Fruit fly (Drosophila melanogaster) whole organism, embryonic: Measurements from ENCODE around the gene form3.

Experiments used
- ATbp ChIP-seq: fragments of 200-800 bp; sonication (Bioruptor generic); optimal IDR thresholded peaks from 2 replicates; lab custom pipeline; 2017; ENCODE audit warnings: missing biosample characterization, mild to moderate bottlenecking, missing genetic modification characterization, missing genetic modification reagents
- Atf-2 ChIP-seq: fragments of 200-800 bp; sonication (Bioruptor generic); optimal IDR thresholded peaks from 2 replicates; lab custom pipeline; 2016; ENCODE audit warnings: missing biosample characterization, missing genetic modification characterization
- Bteb2 ChIP-seq: fragments of 200-800 bp; sonication (Bioruptor generic); optimal IDR thresholded peaks from 2 replicates; lab custom pipeline; 2016; ENCODE audit warnings: missing biosample characterization, missing genetic modification characterization
- CG10274 ChIP-seq: fragments of 200-800 bp; sonication (Bioruptor generic); optimal IDR thresholded peaks from 3 replicates; lab custom pipeline; 2017; ENCODE audit warnings: missing biosample characterization, mild to moderate bottlenecking, missing genetic modification characterization
- CG11504 ChIP-seq: fragments of 200-800 bp; sonication (Bioruptor generic); optimal IDR thresholded peaks from 3 replicates; lab custom pipeline; 2019; ENCODE audit warnings: missing biosample characterization, mild to moderate bottlenecking, missing genetic modification characterization, moderate library complexity
- CG12219 ChIP-seq: fragments of 200-800 bp; sonication (Bioruptor generic); optimal IDR thresholded peaks from 3 replicates; lab custom pipeline; 2018; ENCODE audit warnings: missing biosample characterization, mild to moderate bottlenecking, missing genetic modification characterization
- CG12236 ChIP-seq: fragments of 200-800 bp; sonication (Bioruptor generic); optimal IDR thresholded peaks from 2 replicates; lab custom pipeline; 2016; ENCODE audit warnings: missing biosample characterization, missing genetic modification characterization
- CG1233 ChIP-seq: fragments of 200-800 bp; sonication (Bioruptor generic); optimal IDR thresholded peaks from 4 replicates; lab custom pipeline; 2018; ENCODE audit warnings: missing biosample characterization, mild to moderate bottlenecking, missing genetic modification characterization
- CG12769 ChIP-seq: fragments of 200-800 bp; sonication (Bioruptor generic); optimal IDR thresholded peaks from 2 replicates; lab custom pipeline; 2019; ENCODE audit warnings: missing biosample characterization, mild to moderate bottlenecking, missing genetic modification characterization, moderate library complexity
- CG14860 ChIP-seq: fragments of 200-800 bp; sonication (Bioruptor generic); IDR thresholded peaks from 3 replicates; pipeline ENCODE4 v1.3.6; 2022; ENCODE audit warnings: missing biosample characterization, missing genetic modification characterization; ENCODE audit not compliant: partially characterized antibody
- CG17359 ChIP-seq: fragments of 200-800 bp; sonication (Bioruptor generic); optimal IDR thresholded peaks from 3 replicates; lab custom pipeline; 2018; ENCODE audit warnings: missing biosample characterization, mild to moderate bottlenecking, missing genetic modification characterization, moderate library complexity
- CG18476 ChIP-seq: fragments of 200-800 bp; sonication (Bioruptor generic); optimal IDR thresholded peaks from 2 replicates; lab custom pipeline; 2016; ENCODE audit warnings: missing biosample characterization, mild to moderate bottlenecking, missing genetic modification characterization
- CG2889 ChIP-seq: fragments of 200-800 bp; sonication (Bioruptor generic); IDR thresholded peaks from 3 replicates; pipeline ENCODE4 v1.3.6; 2022; ENCODE audit warnings: missing biosample characterization, missing genetic modification characterization
- CG32767 ChIP-seq: fragments of 200-800 bp; sonication (Bioruptor generic); IDR thresholded peaks from 2 replicates; pipeline ENCODE4 v1.3.6; 2022; ENCODE audit warnings: missing biosample characterization, missing genetic modification characterization
- CG3407 ChIP-seq: fragments of 200-800 bp; sonication (Bioruptor generic); optimal IDR thresholded peaks from 2 replicates; lab custom pipeline; 2018; ENCODE audit warnings: missing biosample characterization, mild to moderate bottlenecking, missing genetic modification characterization
- CG34422 ChIP-seq: fragments of 200-800 bp; sonication (Bioruptor generic); IDR thresholded peaks from 3 replicates; pipeline ENCODE4 v1.3.6; 2022; ENCODE audit warnings: missing biosample characterization, missing genetic modification characterization
- CG4404 ChIP-seq: fragments of 200-800 bp; sonication (Bioruptor generic); IDR thresholded peaks from 2 replicates; pipeline ENCODE4 v1.3.6; 2022; ENCODE audit warnings: missing biosample characterization, missing genetic modification characterization
- CG5180 ChIP-seq: fragments of 200-800 bp; sonication (Bioruptor generic); optimal IDR thresholded peaks from 3 replicates; lab custom pipeline; 2017; ENCODE audit warnings: missing biosample characterization, missing genetic modification characterization, mild to moderate bottlenecking, moderate library complexity, missing genetic modification reagents
- CG6683 ChIP-seq: fragments of 200-800 bp; sonication (Bioruptor generic); optimal IDR thresholded peaks from 2 replicates; lab custom pipeline; 2017; ENCODE audit warnings: missing biosample characterization, mild to moderate bottlenecking, missing genetic modification characterization, missing genetic modification reagents
- CG7556 ChIP-seq: fragments of 200-800 bp; sonication (Bioruptor generic); optimal IDR thresholded peaks from 2 replicates; lab custom pipeline; 2017; ENCODE audit warnings: missing biosample characterization, mild to moderate bottlenecking, missing genetic modification characterization
- CG8478 ChIP-seq: fragments of >200 bp; optimal IDR thresholded peaks from 2 replicates; lab custom pipeline; 2018
- CG9876 ChIP-seq: fragments of 200-800 bp; sonication (Bioruptor generic); optimal IDR thresholded peaks from 2 replicates; lab custom pipeline; 2016; ENCODE audit warnings: missing biosample characterization, missing genetic modification characterization
- CTCF ChIP-seq: fragments of 200-800 bp; sonication (Bioruptor generic); optimal IDR thresholded peaks from 2 replicates; lab custom pipeline; 2017; ENCODE audit warnings: missing biosample characterization, mild to moderate bottlenecking, missing genetic modification characterization, moderate library complexity
- Dp ChIP-seq: fragments of 200-800 bp; sonication (Bioruptor generic); optimal IDR thresholded peaks from 2 replicates; lab custom pipeline; 2018; ENCODE audit warnings: missing biosample characterization, mild to moderate bottlenecking, missing genetic modification characterization, moderate library complexity
- Drgx ChIP-seq: fragments of 200-800 bp; sonication (Bioruptor generic); IDR thresholded peaks from 2 replicates; pipeline ENCODE4 v1.3.6; 2022; ENCODE audit warnings: missing biosample characterization, missing genetic modification characterization
- HmgD ChIP-seq: fragments of 200-800 bp; sonication (Bioruptor generic); optimal IDR thresholded peaks from 3 replicates; lab custom pipeline; 2016; ENCODE audit warnings: missing biosample characterization, missing genetic modification characterization
- Hr51 ChIP-seq, 2 experiments: fragments of 200-800 bp; sonication (Bioruptor generic); optimal IDR thresholded peaks; 2 replicates in 1 of 2; 3 replicates in 1 of 2; lab custom pipeline; 2016 to 2018; ENCODE audit warnings: missing biosample characterization in 2 of 2, missing genetic modification characterization in 2 of 2, mild to moderate bottlenecking in 1 of 2, moderate library complexity in 1 of 2
- Hr78 ChIP-seq, 2 experiments: fragments of 200-800 bp in 1 of 2; fragments of >200 bp in 1 of 2; sonication (Bioruptor generic) in 1 of 2; optimal IDR thresholded peaks; 2 replicates each; lab custom pipeline; 2017 to 2019; ENCODE audit warnings: missing biosample characterization in 2 of 2, missing genetic modification characterization in 2 of 2, mild to moderate bottlenecking in 1 of 2, moderate library complexity in 1 of 2
- NC2β ChIP-seq: fragments of 200-800 bp; sonication (Bioruptor generic); optimal IDR thresholded peaks from 2 replicates; lab custom pipeline; 2016; ENCODE audit warnings: missing biosample characterization, missing genetic modification characterization
- Trl ChIP-seq, 3 experiments: fragments of >200 bp in 2 of 3; fragments of 200-800 bp in 1 of 3; sonication (Bioruptor generic) in 1 of 3; optimal IDR thresholded peaks; 2 replicates in 1 of 3; 3 replicates in 2 of 3; lab custom pipeline; 2016 to 2017; ENCODE audit warnings: missing biosample characterization in 1 of 3, missing genetic modification characterization in 1 of 3
- amos ChIP-seq: fragments of 200-800 bp; sonication (Bioruptor generic); IDR thresholded peaks from 2 replicates; pipeline ENCODE4 v1.3.6; 2022; ENCODE audit warnings: missing biosample characterization, missing genetic modification characterization; ENCODE audit not compliant: partially characterized antibody
- chn ChIP-seq: fragments of 200-800 bp; sonication (Bioruptor generic); optimal IDR thresholded peaks from 2 replicates; lab custom pipeline; 2016; ENCODE audit warnings: missing biosample characterization, missing genetic modification characterization
- eve ChIP-seq, 2 experiments: fragments of >200 bp; optimal IDR thresholded peaks; 2 replicates each; lab custom pipeline; 2017; ENCODE audit warnings: missing biosample characterization in 2 of 2, missing genetic modification characterization in 2 of 2
- exex ChIP-seq: fragments of 200-800 bp; sonication (Bioruptor generic); optimal IDR thresholded peaks from 4 replicates; lab custom pipeline; 2018; ENCODE audit warnings: missing biosample characterization, mild to moderate bottlenecking, missing genetic modification characterization, moderate library complexity
- fru ChIP-seq: fragments of >200 bp; optimal IDR thresholded peaks from 2 replicates; lab custom pipeline; 2017
- gem ChIP-seq: fragments of 200-800 bp; sonication (Bioruptor generic); optimal IDR thresholded peaks from 2 replicates; lab custom pipeline; 2019; ENCODE audit warnings: missing biosample characterization, mild to moderate bottlenecking, missing genetic modification characterization, moderate library complexity
- gro ChIP-seq: fragments of 200-800 bp; sonication (Bioruptor generic); optimal IDR thresholded peaks from 2 replicates; lab custom pipeline; 2016; ENCODE audit warnings: missing biosample characterization, missing genetic modification characterization
- insv ChIP-seq, 2 experiments: fragments of 200-800 bp; sonication (Bioruptor generic); optimal IDR thresholded peaks; 3 replicates each; lab custom pipeline; 2016 to 2018; ENCODE audit warnings: missing biosample characterization in 2 of 2, missing genetic modification characterization in 2 of 2
- jing ChIP-seq: fragments of 200-800 bp; sonication (Bioruptor generic); optimal IDR thresholded peaks from 2 replicates; lab custom pipeline; 2018; ENCODE audit warnings: missing biosample characterization, mild to moderate bottlenecking, missing genetic modification characterization
- knrl ChIP-seq: fragments of 200-800 bp; sonication (Bioruptor generic); IDR thresholded peaks from 3 replicates; pipeline ENCODE4 v1.3.6; 2022; ENCODE audit warnings: missing biosample characterization, missing genetic modification characterization; ENCODE audit not compliant: partially characterized antibody
- maf-S ChIP-seq: fragments of 200-800 bp; sonication (Bioruptor generic); optimal IDR thresholded peaks from 2 replicates; lab custom pipeline; 2016; ENCODE audit warnings: missing biosample characterization, missing genetic modification characterization
- nmo ChIP-seq: fragments of 200-800 bp; sonication (Bioruptor generic); optimal IDR thresholded peaks from 2 replicates; lab custom pipeline; 2018; ENCODE audit warnings: missing biosample characterization, mild to moderate bottlenecking, missing genetic modification characterization, moderate library complexity
- odd ChIP-seq: fragments of 200-800 bp; sonication (Bioruptor generic); optimal IDR thresholded peaks from 2 replicates; lab custom pipeline; 2017; ENCODE audit warnings: missing biosample characterization, mild to moderate bottlenecking, missing genetic modification characterization
- p53 ChIP-seq: fragments of 200-800 bp; sonication (Bioruptor generic); optimal IDR thresholded peaks from 2 replicates; lab custom pipeline; 2016; ENCODE audit warnings: missing biosample characterization, missing genetic modification characterization
- pum ChIP-seq: fragments of 200-800 bp; sonication (Bioruptor generic); optimal IDR thresholded peaks from 2 replicates; lab custom pipeline; 2016; ENCODE audit warnings: missing biosample characterization, missing genetic modification characterization
- repo ChIP-seq: fragments of 200-800 bp; sonication (Bioruptor generic); optimal IDR thresholded peaks from 2 replicates; lab custom pipeline; 2016; ENCODE audit warnings: missing biosample characterization, missing genetic modification characterization
- row ChIP-seq: fragments of 200-800 bp; sonication (Bioruptor generic); IDR thresholded peaks from 3 replicates; pipeline ENCODE4 v1.3.6; 2022; ENCODE audit warnings: missing biosample characterization, missing genetic modification characterization
- shn ChIP-seq: fragments of 200-800 bp; sonication (Bioruptor generic); optimal IDR thresholded peaks from 3 replicates; lab custom pipeline; 2016; ENCODE audit warnings: missing biosample characterization, missing genetic modification characterization
- sisA ChIP-seq: fragments of 200-800 bp; sonication (Bioruptor generic); IDR thresholded peaks from 2 replicates; pipeline ENCODE4 v1.3.6; 2022; ENCODE audit warnings: missing biosample characterization, missing genetic modification characterization
- usp ChIP-seq: fragments of >200 bp; optimal IDR thresholded peaks from 2 replicates; lab custom pipeline; 2017; ENCODE audit warnings: missing biosample characterization, missing genetic modification characterization
- zen2 ChIP-seq: fragments of 200-800 bp; sonication (Bioruptor generic); IDR thresholded peaks from 3 replicates; pipeline ENCODE4 v1.3.6; 2022; ENCODE audit warnings: missing biosample characterization, missing genetic modification characterization; ENCODE audit not compliant: partially characterized antibody

form3 gene

dm6 chr3L:7090764-7091163, 3.9 kb upstream of the form3 start (continued):
- TF ChIP-seq CG3407 (GFP tag; lab: Kevin White, UChicago): no peak
- peak; percentile 50 for TF ChIP-seq CG12769 (tag; lab: Kevin White, UChicago)
- peak; percentile 33 for TF ChIP-seq CG1233 (GFP tag; lab: Kevin White, UChicago)
- TF ChIP-seq Trl (optimal IDR thresholded peaks at IDR 0.05; lab: Kevin White, UChicago): no peak
- TF ChIP-seq Trl (GFP tag; optimal IDR thresholded peaks at IDR 0.05; lab: Kevin White, UChicago): peak; percentile 50
- peak; percentile 55; the same call in 1 of the 2 replicates for TF ChIP-seq CG32767
- peak; percentile 76 for TF ChIP-seq sisA (GFP tag; lab: Robert Waterston, UW)
- peak; percentile 24 for TF ChIP-seq CG6683 (GFP tag; lab: Kevin White, UChicago)
- TF ChIP-seq gro (GFP tag; lab: Kevin White, UChicago): peak; percentile 19
- no peak for TF ChIP-seq usp (GFP tag; lab: Kevin White, UChicago)
- TF ChIP-seq odd (GFP tag; lab: Kevin White, UChicago): peak; percentile 25
- TF ChIP-seq CG12236 (GFP tag; lab: Kevin White, UChicago): no peak
- peak in 1 of 2 experiments; percentile 74 for TF ChIP-seq Hr51 (GFP tag; optimal IDR thresholded peaks at IDR 0.05; lab: Kevin White, UChicago)
- no peak for TF ChIP-seq CG8478 (lab: Kevin White, UChicago)
- no peak for TF ChIP-seq NC2β (GFP tag; lab: Kevin White, UChicago)
- no peak for TF ChIP-seq CG10274
- TF ChIP-seq CG34422 (GFP tag; lab: Robert Waterston, UW): peak; percentile 75; the same call in 2 of the 3 replicates
- TF ChIP-seq CG18476 (GFP tag; lab: Kevin White, UChicago): peak; percentile 34
- TF ChIP-seq eve (GFP tag; optimal IDR thresholded peaks at IDR 0.05; lab: Kevin White, UChicago): peak in 1 of 2 experiments; percentile 81
- TF ChIP-seq Hr78 (GFP tag; optimal IDR thresholded peaks at IDR 0.05; lab: Kevin White, UChicago): no peak
- no peak for TF ChIP-seq maf-S (GFP tag; lab: Kevin White, UChicago)
- peak; percentile 47 for TF ChIP-seq CG4404 (GFP tag; lab: Robert Waterston, UW)
- no peak for TF ChIP-seq CTCF (GFP tag; lab: Kevin White, UChicago)
- TF ChIP-seq repo (GFP tag; lab: Kevin White, UChicago): peak; percentile 41
- peak; percentile 51 for TF ChIP-seq CG12219
- no peak for TF ChIP-seq CG14860 (GFP tag; lab: Robert Waterston, UW)
- TF ChIP-seq CG17359 (tag; lab: Kevin White, UChicago): peak; percentile 80
- TF ChIP-seq row (GFP tag; lab: Robert Waterston, UW): peak; percentile 67
- no peak for TF ChIP-seq HmgD (GFP tag; lab: Kevin White, UChicago)
- no peak for TF ChIP-seq knrl (GFP tag; lab: Robert Waterston, UW)
- no peak for TF ChIP-seq shn (GFP tag; lab: Kevin White, UChicago)
- TF ChIP-seq zen2: no peak
- peak; percentile 85 for TF ChIP-seq CG11504
- no peak for TF ChIP-seq CG9876 (GFP tag; lab: Kevin White, UChicago)
- TF ChIP-seq Dp (GFP tag; lab: Kevin White, UChicago): no peak
- TF ChIP-seq Bteb2 (GFP tag; lab: Kevin White, UChicago): no peak
- TF ChIP-seq p53 (GFP tag; lab: Kevin White, UChicago): no peak
- TF ChIP-seq gem (tag; lab: Kevin White, UChicago): peak; percentile 77
- TF ChIP-seq CG7556 (GFP tag; lab: Kevin White, UChicago): peak; percentile 55
- TF ChIP-seq chn (GFP tag; lab: Kevin White, UChicago): peak; percentile 23
- TF ChIP-seq exex (tag; lab: Kevin White, UChicago): peak; percentile 20
- TF ChIP-seq ATbp (GFP tag; lab: Kevin White, UChicago): peak; percentile 41
- no peak for TF ChIP-seq amos (GFP tag; lab: Robert Waterston, UW)
- TF ChIP-seq pum (GFP tag; lab: Kevin White, UChicago): peak; percentile 48
- TF ChIP-seq jing (GFP tag; lab: Kevin White, UChicago): no peak
- no peak for TF ChIP-seq CG2889 (GFP tag; lab: Robert Waterston, UW)
- peak; percentile 47 for TF ChIP-seq nmo (GFP tag; lab: Kevin White, UChicago)
- no peak for TF ChIP-seq insv (GFP tag; optimal IDR thresholded peaks at IDR 0.05; lab: Kevin White, UChicago)
- TF ChIP-seq fru (lab: Kevin White, UChicago): no peak
- TF ChIP-seq Drgx (GFP tag; lab: Robert Waterston, UW): peak; percentile 46; the same call in 1 of the 2 replicates
- TF ChIP-seq Atf-2: no peak
- TF ChIP-seq CG5180 (GFP tag; lab: Kevin White, UChicago): peak; percentile 61
